Fruit fly (Drosophila melanogaster) whole organism: ENCODE measurements around the gene TfIIA-S.

Source experiments
- CG8478 ChIP-seq: fragments of >200 bp; optimal IDR thresholded peaks from 2 replicates; lab custom pipeline; 2018; ENCODE audit warnings: inconsistent platforms
- Dll ChIP-seq: fragments of >200 bp; optimal IDR thresholded peaks from 2 replicates; lab custom pipeline; 2017
- EcR ChIP-seq, 2 experiments: fragments of >200 bp; optimal IDR thresholded peaks; 2 replicates each; lab custom pipeline; 2017; ENCODE audit warnings: missing biosample characterization in 2 of 2, missing genetic modification characterization in 2 of 2, missing genetic modification reagents in 2 of 2
- pan ChIP-seq: fragments of >200 bp; optimal IDR thresholded peaks from 2 replicates; lab custom pipeline; 2017
- psq ChIP-seq: fragments of >200 bp; optimal IDR thresholded peaks from 2 replicates; lab custom pipeline; 2017
- usp ChIP-seq: fragments of >200 bp; optimal IDR thresholded peaks from 2 replicates; lab custom pipeline; 2017; ENCODE audit warnings: missing biosample characterization, missing genetic modification characterization, mixed read lengths

The TfIIA-S gene

DNA sequence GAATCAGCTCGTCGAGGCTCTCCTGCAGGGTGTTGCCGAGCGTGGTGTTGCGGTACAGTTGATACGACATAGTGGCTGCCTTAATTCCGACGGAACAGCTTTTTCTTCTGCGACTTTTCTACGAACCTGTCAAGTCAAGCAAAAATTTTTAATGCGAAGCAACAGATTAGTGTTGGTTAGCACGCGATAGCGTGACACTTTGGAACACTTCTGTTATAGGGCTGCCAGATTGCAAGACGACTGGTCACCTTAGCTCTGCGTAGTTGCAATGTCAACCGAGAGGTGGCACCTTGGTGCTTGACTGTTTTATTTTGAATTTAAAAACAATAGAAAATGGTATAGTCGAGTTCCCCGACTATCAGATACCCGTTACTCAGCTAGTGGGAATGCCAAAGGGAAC is at the start of gene TfIIA-S:
Gene TfIIA-S (minus strand): TSS at position 175 of the 400 bp plus-strand sequence.
- TF ChIP-seq usp (GFP tag; lab: Kevin White, UChicago) (no peak), psq (lab: Kevin White, UChicago) (no peak), Dll (no peak), EcR (GFP tag; optimal IDR thresholded peaks at IDR 0.05; lab: Kevin White, UChicago) (no peak), pan (lab: Kevin White, UChicago) (no peak), CG8478 (lab: Kevin White, UChicago) (no peak)

DNA sequence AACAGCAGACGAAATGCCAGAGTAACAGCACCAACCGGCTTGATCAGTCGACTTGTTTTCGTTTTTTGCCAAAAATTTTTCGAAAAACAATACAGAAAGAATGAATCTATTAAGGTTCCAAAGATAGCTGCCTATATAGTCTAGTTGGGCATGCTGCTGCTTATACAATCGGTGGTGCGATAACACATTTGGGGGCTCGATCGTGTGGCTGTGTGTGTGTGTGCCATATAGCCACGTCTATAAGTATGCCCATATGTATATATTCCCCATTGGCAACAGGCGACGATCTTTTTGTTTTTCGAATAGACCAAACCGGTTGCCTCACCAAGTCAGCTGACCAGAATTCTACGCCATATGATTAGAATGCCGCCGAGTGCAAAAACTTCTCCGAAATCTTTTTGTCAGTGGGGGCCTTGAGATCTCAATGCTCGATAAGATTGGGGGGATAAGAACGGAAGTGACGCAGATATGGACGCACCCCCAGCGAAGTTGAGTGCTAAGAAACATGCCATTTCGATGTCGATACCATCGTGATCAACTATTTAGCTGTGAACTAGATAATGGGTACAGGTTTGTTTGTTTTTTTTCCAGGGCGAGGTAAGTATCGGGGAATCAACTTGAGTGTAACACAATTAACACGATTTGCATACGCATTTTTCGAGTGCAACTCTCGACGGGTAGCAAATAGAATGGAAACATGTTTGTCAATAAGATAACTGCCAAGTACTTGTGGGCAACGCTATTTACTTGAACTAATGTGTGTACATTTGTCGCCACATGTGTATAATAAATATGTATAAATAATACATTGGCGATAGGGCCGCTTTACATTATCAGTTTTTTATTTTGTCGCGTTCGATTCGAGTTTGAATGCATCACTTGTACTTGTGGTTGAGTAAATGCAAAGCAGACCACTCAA is 49.3 kb upstream of the TfIIA-S start:
- TF ChIP-seq Dll, result no peak
- TF ChIP-seq psq (lab: Kevin White, UChicago), result no peak
- no peak for TF ChIP-seq CG8478 (lab: Kevin White, UChicago)
- no peak for TF ChIP-seq EcR (GFP tag; optimal IDR thresholded peaks at IDR 0.05; lab: Kevin White, UChicago)
- no peak for TF ChIP-seq pan (lab: Kevin White, UChicago)
- no peak for TF ChIP-seq usp (GFP tag; lab: Kevin White, UChicago)

DNA sequence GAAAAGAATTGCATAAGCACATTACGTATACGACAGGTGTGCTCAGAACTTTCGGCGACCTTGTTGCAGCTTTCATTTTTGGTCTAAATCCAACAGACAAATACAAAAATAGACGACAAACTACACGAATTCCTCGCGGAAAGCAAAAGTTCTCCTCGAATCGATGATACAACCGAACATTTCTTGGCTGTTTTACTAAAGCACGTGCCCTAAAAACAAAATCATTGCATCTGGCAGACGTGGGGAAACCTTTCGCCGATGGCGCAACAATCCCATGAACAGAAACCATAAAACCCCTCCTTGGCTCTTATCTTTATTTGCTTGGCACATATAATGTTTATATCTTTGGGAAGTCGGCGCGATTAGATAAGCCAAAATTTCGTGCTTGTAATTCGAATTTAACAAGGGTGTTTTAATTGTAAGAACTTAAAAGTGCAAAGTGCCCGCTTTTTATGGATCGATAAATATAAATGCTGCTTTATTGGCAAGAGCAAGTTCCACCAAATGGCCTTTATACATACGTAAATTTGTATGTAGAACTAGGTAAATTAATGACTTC is 47.8 kb upstream of the TfIIA-S start:
- no peak for TF ChIP-seq psq (lab: Kevin White, UChicago)

DNA sequence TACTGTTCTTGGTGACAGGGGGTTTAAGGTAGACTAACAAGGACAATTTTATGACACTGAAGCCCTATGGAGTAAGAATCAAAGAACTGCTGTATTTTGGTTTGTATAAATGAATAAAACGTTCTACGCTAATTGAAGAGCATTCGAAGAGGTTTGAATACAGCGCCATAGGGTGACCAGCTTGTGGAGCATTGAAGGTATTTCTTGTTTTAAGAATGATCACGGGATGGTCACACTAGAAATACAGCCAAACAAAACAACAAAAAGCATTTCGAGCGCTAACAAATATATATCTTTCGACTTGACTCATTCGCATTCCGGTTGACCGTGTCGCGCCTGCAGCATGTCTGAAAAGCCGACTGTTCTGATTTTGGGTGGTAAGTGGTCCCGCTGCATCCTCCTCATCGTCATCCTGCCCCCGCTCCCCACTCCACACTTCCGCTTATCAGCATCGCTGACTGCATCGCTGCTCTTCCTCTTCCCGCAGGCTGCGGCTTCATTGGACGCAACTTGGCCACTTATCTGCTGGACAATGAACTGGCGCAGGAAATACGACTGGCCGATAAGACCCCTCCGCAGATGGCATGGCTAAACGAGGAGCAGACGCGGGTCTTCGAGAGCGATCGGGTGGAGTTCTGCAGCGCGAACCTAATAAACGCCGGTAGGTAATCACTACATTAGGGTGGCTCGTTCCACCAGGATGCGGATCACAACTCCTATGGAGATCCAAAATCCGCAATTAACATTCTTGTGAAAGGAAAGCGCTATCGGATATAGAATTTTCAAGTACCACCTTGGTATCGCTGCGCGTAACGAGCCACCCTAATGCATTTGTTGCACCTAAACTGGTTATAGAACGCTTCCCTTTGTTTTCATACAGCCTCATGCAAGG is 43.1 kb upstream of the TfIIA-S start, which contains the start of gene CG5854:
Gene CG5854 (plus strand): TSS at position 229 of the 892 bp plus-strand sequence.
- TF ChIP-seq pan (lab: Kevin White, UChicago) (no peak), CG8478 (lab: Kevin White, UChicago) (no peak), EcR (GFP tag; optimal IDR thresholded peaks at IDR 0.05; lab: Kevin White, UChicago) (no peak), Dll (no peak), psq (lab: Kevin White, UChicago) (no peak), usp (GFP tag; lab: Kevin White, UChicago) (no peak)

DNA sequence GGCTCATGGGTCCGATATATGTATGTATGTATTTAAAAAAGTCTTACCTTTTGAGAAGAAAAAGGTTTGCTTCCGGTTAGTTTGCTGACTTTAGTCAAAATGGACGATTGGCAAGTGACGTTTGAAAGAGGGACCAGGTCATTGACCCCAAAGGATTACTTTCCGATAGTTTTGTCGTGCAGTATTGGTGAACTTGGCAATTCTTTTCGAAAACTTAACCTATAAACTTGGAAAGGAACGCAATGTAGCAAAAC is 42.5 kb upstream of the TfIIA-S start, which contains the start of gene RpS19b:
Gene RpS19b (minus strand): TSS at position 101 of the 254 bp plus-strand sequence.
- TF ChIP-seq psq (lab: Kevin White, UChicago), result no peak
- no peak for TF ChIP-seq EcR (GFP tag; optimal IDR thresholded peaks at IDR 0.05; lab: Kevin White, UChicago)
- TF ChIP-seq pan (lab: Kevin White, UChicago), result no peak
- TF ChIP-seq Dll, result no peak
- TF ChIP-seq CG8478 (lab: Kevin White, UChicago), result no peak
- TF ChIP-seq usp (GFP tag; lab: Kevin White, UChicago), result no peak

DNA sequence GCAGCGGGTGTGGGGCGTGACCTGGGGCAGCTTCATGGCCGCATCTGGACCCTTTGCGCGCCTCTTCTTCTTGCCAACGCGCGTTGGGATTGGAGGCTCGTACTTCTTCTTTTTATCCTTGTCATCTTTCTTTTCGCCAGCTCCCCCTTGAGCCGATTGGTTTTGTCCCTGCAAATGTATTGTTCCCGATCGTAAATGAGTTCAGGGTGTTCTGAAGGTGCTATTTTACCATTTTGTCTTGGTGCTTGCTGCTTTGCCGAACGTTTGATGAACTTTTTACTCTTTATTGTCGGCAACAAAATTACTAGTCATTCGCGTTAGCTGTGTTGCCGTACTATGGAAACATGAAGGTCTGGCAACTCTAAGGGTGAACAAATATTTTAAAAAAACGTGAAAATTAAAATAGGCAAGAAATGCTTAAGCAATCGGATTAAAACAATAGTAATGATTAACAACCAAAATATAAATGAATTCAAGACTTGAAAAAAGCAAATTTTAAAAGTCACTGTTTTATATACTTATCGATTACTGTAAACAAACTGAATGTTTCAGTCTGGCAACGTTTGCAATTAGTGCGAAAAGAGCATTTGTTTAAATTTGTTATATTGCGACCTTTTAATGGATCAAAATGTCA is 40.4 kb upstream of the TfIIA-S start, which contains the start of the genes Rpt2 and CG13599:
Gene Rpt2 (minus strand): TSS at position 464 of the 634 bp plus-strand sequence.
Gene CG13599 (plus strand): TSS at position 545 of the 634 bp plus-strand sequence.
- TF ChIP-seq pan (lab: Kevin White, UChicago), result no peak
- TF ChIP-seq usp (GFP tag; lab: Kevin White, UChicago), result no peak
- TF ChIP-seq Dll, result no peak
- no peak for TF ChIP-seq EcR (GFP tag; optimal IDR thresholded peaks at IDR 0.05; lab: Kevin White, UChicago)

DNA sequence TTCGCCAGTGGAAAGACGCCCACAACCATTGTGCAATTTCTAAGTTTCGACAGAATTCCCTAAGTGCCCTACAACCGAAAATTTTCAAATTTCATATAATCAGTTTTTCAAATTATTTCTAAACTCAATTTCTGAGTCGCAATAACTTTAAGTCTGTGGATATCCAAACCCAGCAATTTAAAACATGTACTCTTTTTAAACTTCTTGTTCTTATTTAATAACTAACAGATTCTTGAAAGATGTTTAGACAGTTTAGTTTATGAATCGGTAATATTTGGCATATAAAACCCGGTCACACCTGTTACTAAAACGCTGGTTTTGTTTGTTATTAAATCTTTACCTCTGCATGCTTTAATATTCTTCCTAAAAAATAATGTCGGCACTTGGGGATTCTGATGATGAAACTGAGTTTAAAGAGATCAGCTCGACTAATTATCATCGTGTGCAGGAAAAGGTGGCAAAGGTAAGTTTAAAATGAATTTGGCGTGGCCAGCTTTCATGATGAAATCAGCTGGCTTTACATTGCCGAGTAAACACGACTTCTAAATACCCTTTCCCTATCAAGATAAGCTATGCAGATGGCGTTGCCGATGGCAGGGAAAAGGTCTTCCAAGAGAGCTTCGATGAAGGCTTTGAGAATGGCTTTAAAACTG is 38.2 kb upstream of the TfIIA-S start, which contains the start of the genes CG43998, CG43999 and CG31142:
Gene CG43998 (minus strand): TSS at position 51 of the 653 bp plus-strand sequence.
Gene CG43999 (minus strand): TSS at position 51 of the 653 bp plus-strand sequence.
Gene CG31142 (plus strand): TSS at position 294 of the 653 bp plus-strand sequence.
- TF ChIP-seq usp (GFP tag; lab: Kevin White, UChicago), result no peak
- TF ChIP-seq Dll, result no peak
- TF ChIP-seq pan (lab: Kevin White, UChicago), result no peak
- no peak for TF ChIP-seq EcR (GFP tag; optimal IDR thresholded peaks at IDR 0.05; lab: Kevin White, UChicago)
- TF ChIP-seq CG8478 (lab: Kevin White, UChicago), result no peak
- TF ChIP-seq psq (lab: Kevin White, UChicago), result no peak

DNA sequence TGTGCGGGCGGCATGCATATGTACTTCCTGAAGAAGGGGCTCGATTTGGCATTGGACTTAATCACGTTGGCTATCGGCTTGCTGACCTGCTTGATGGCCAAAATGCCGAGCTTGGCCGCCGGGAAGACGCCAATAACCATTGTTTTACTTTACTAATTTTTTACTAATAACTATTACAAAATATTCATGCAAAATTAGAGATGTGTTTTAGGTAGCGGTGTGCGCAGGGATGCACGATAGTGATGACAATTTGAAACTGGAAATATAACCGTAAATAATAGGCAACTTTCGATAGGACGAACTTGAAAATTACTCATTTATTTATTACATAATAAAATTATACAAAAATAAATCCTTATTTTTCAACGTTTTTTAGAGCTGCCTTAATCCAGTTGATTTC is 36.6 kb upstream of the TfIIA-S start, which contains the start of gene CG13601:
Gene CG13601 (minus strand): TSS at position 206 of the 400 bp plus-strand sequence.
- no peak for TF ChIP-seq Dll
- no peak for TF ChIP-seq usp (GFP tag; lab: Kevin White, UChicago)
- TF ChIP-seq pan (lab: Kevin White, UChicago), result no peak
- no peak for TF ChIP-seq EcR (GFP tag; optimal IDR thresholded peaks at IDR 0.05; lab: Kevin White, UChicago)
- TF ChIP-seq psq (lab: Kevin White, UChicago), result no peak
- TF ChIP-seq CG8478 (lab: Kevin White, UChicago), result no peak

DNA sequence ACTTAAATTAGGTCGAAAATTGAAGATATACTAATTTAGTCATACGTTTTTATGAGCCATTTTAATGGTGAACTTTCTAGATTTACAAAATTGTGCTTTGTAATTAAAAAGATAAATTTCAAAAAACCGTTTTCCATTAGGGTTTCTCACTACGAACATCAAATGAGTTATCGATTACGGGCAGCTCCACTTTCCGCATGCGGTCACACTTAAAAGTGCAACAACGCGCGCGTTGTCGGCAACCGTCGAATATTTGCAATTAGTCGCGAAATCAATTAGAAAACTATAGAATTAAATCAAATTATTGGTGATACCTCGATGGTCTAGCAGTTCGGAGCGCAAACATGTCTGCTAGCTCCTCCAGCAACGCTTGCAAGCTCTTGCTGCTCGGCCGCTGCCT is 33.3 kb upstream of the TfIIA-S start, which contains the start of gene Ndc1:
Gene Ndc1 (plus strand): TSS at position 200 of the 400 bp plus-strand sequence.
- TF ChIP-seq psq (lab: Kevin White, UChicago), result no peak
- TF ChIP-seq usp (GFP tag; lab: Kevin White, UChicago), result no peak
- no peak for TF ChIP-seq Dll
- no peak for TF ChIP-seq EcR (GFP tag; optimal IDR thresholded peaks at IDR 0.05; lab: Kevin White, UChicago)
- TF ChIP-seq pan (lab: Kevin White, UChicago), result no peak
- TF ChIP-seq CG8478 (lab: Kevin White, UChicago), result no peak
